Fruit fly (Drosophila melanogaster): ENCODE data around the gene CG8838.

DNA sequence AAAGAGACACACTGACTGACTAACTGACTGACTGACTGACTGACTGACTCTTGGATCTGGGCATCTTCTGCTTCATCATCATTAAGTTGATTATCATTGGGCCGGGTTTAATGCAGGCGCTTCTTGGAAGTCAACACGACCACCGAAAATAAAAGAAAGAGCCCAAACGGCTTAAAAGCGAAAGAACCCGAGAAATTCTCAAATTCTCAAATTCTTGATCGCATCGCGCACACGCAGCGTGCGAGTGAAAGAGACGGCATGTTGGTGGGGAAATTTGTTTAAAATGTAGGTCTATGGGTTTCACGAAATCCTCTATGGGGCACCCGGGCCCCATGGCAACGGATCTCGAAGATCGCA lies 11.0 kb upstream of the CG8838 start:
- no peak for TF ChIP-seq Dp (GFP tag; optimal IDR thresholded peaks at IDR 0.05)
- no peak for TF ChIP-seq Poxn (GFP tag; IDR thresholded peaks at IDR 0.05)
- TF ChIP-seq crp (GFP tag; optimal IDR thresholded peaks at IDR 0.05): no peak

All from whole organism, embryonic.